Fruit fly (Drosophila melanogaster) Kc167 (cell line): ENCODE data around the gene Syx4.

Experiments
- Myc ChIP-seq: fragments of >200 bp; optimal IDR thresholded peaks from 2 replicates; lab custom pipeline; 2017; ENCODE audit warnings: missing external identifiers
- Sin3A ChIP-seq: fragments of >200 bp; optimal IDR thresholded peaks from 2 replicates; lab custom pipeline; 2018; ENCODE audit warnings: missing external identifiers
- h ChIP-seq: fragments of >200 bp; optimal IDR thresholded peaks from 3 replicates; lab custom pipeline; 2018; ENCODE audit warnings: missing external identifiers
- insv ChIP-seq: fragments of >200 bp; optimal IDR thresholded peaks from 3 replicates; lab custom pipeline; 2018; ENCODE audit warnings: missing external identifiers
- ttk ChIP-seq: sonication (Bioruptor generic); optimal IDR thresholded peaks from 2 replicates; lab custom pipeline; 2017; ENCODE audit warnings: missing external identifiers

DNA sequence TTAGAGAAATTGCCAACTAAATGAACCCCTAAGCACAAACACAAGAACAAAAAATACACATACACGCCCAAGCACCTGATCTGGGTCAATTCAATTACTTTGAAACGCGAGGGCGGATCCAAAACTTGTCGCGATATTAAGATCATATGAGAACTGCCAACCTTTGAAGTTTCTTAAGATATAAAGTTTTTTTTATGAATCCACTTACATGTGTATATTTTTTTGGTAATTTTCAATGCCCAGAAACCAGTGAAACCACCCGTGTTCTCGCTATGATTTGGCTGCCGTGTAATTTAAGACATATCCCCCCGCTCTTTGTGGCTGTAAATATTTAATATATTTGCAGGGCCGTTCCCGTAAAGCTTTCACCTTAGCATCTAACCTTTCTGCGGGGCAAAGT is 5.8 kb upstream of the Syx4 start:
- no peak for TF ChIP-seq insv (lab: Kevin White, UChicago)
- no peak for TF ChIP-seq Myc
- TF ChIP-seq ttk (lab: Kevin White, UChicago) = no peak
- no peak for TF ChIP-seq h (lab: Kevin White, UChicago)
- TF ChIP-seq Sin3A = no peak
